Worm (Caenorhabditis elegans): ENCODE measurements around the gene Y57G11C.43.

- TF ChIP-seq nfya-1 (tag; optimal IDR thresholded peaks at IDR 0.05) (peak; percentile 80), nhr-11 (tag; optimal IDR thresholded peaks at IDR 0.05) (no peak), ttx-3 (tag; optimal IDR thresholded peaks at IDR 0.05) (no peak), tbx-2 (tag; optimal IDR thresholded peaks at IDR 0.05) (peak; percentile 55), hlh-30 (tag; optimal IDR thresholded peaks at IDR 0.05; ENCODE audit: insufficient read depth) (peak; percentile 44), pqm-1 (tag; optimal IDR thresholded peaks at IDR 0.05) (no peak)
Measured at ce11 chrIV:14767693-14768251, 1.5 kb upstream of the Y57G11C.43 start, which contains the start of the genes mrps-7 and Y57G11C.3.

Measured in whole organism, late embryonic.